Fruit fly (Drosophila melanogaster) Kc167 (cell line): ENCODE data around the gene Cp7Fb.

Source experiments
- Sin3A ChIP-seq: fragments of >200 bp; optimal IDR thresholded peaks from 2 replicates; lab custom pipeline; 2018; ENCODE audit warnings: missing external identifiers
- psq ChIP-seq: fragments of >200 bp; optimal IDR thresholded peaks from 2 replicates; lab custom pipeline; 2017; ENCODE audit warnings: missing external identifiers

dm6 chrX:8493473-8493872 lies 19.8 kb downstream of the Cp7Fb start:
- TF ChIP-seq Sin3A (no peak), psq (no peak)
